Fruit fly (Drosophila melanogaster) whole organism, prepupa: Measurements from ENCODE around the gene Ranbp16.
A peak's percentile ranks its signal among the peaks of the same experiment; 100 is the strongest.

Experiments used
- Blimp-1 ChIP-seq: fragments of 200-800 bp; sonication (Bioruptor generic); optimal IDR thresholded peaks from 3 replicates; lab custom pipeline; 2017; ENCODE audit warnings: missing biosample characterization, missing genetic modification characterization, mild to moderate bottlenecking, moderate library complexity, missing genetic modification reagents
- CG10669 ChIP-seq: fragments of 200-800 bp; sonication (Bioruptor generic); optimal IDR thresholded peaks from 3 replicates; lab custom pipeline; 2018; ENCODE audit warnings: missing biosample characterization, mild to moderate bottlenecking, missing genetic modification characterization, moderate library complexity
- CG11294 ChIP-seq: fragments of 200-800 bp; sonication (Bioruptor generic); IDR thresholded peaks from 2 replicates; pipeline ENCODE4 v1.3.6; 2022; ENCODE audit warnings: missing biosample characterization, missing genetic modification characterization
- CG11762 ChIP-seq: fragments of 200-800 bp; sonication (Bioruptor generic); optimal IDR thresholded peaks from 3 replicates; lab custom pipeline; 2016; ENCODE audit warnings: missing biosample characterization, missing genetic modification characterization; ENCODE audit not compliant: insufficient read depth
- CG11902 ChIP-seq: fragments of 200-800 bp; sonication (Bioruptor generic); optimal IDR thresholded peaks from 3 replicates; lab custom pipeline; 2016; ENCODE audit warnings: missing biosample characterization, missing genetic modification characterization
- CG15336 ChIP-seq: fragments of 200-800 bp; sonication (Bioruptor generic); IDR thresholded peaks from 2 replicates; pipeline ENCODE4 v1.3.6; 2022; ENCODE audit warnings: missing biosample characterization, missing genetic modification characterization
- CG32006 ChIP-seq: fragments of 200-800 bp; sonication (Bioruptor generic); optimal IDR thresholded peaks from 3 replicates; lab custom pipeline; 2017; ENCODE audit warnings: missing biosample characterization, mild to moderate bottlenecking, missing genetic modification characterization
- CG3919 ChIP-seq: fragments of 200-800 bp; sonication (Bioruptor generic); optimal IDR thresholded peaks from 3 replicates; lab custom pipeline; 2016; ENCODE audit warnings: missing biosample characterization, missing genetic modification characterization
- CG6276 ChIP-seq: fragments of 200-800 bp; sonication (Bioruptor generic); optimal IDR thresholded peaks from 2 replicates; lab custom pipeline; 2017; ENCODE audit warnings: missing biosample characterization, mild to moderate bottlenecking, missing genetic modification characterization
- CG6808 ChIP-seq: fragments of 200-800 bp; sonication (Bioruptor generic); optimal IDR thresholded peaks from 3 replicates; lab custom pipeline; 2017; ENCODE audit warnings: missing biosample characterization, missing genetic modification characterization, mild to moderate bottlenecking, moderate library complexity, missing genetic modification reagents
- CG6854 ChIP-seq: fragments of 200-800 bp; sonication (Bioruptor generic); optimal IDR thresholded peaks from 2 replicates; lab custom pipeline; 2017; ENCODE audit warnings: missing biosample characterization, mild to moderate bottlenecking, missing genetic modification characterization
- CG8119 ChIP-seq: fragments of 200-800 bp; sonication (Bioruptor generic); IDR thresholded peaks from 3 replicates; pipeline ENCODE4 v1.3.6; 2022; ENCODE audit warnings: missing biosample characterization, missing genetic modification characterization
- CG8319 ChIP-seq: fragments of 200-800 bp; sonication (Bioruptor generic); optimal IDR thresholded peaks from 3 replicates; lab custom pipeline; 2016; ENCODE audit warnings: missing biosample characterization, missing genetic modification characterization
- CG8632 ChIP-seq: fragments of 200-800 bp; sonication (Bioruptor generic); optimal IDR thresholded peaks from 3 replicates; lab custom pipeline; 2016; ENCODE audit warnings: missing biosample characterization, missing genetic modification characterization
- Eip78C ChIP-seq: fragments of 200-800 bp; sonication (Bioruptor generic); peaks from one replicate; lab custom pipeline; 2016; ENCODE audit warnings: missing biosample characterization, missing genetic modification characterization
- Ets21C ChIP-seq: fragments of 200-800 bp; sonication (Bioruptor generic); optimal IDR thresholded peaks from 3 replicates; lab custom pipeline; 2016; ENCODE audit warnings: missing biosample characterization, missing genetic modification characterization
- Ets96B ChIP-seq: fragments of 200-800 bp; optimal IDR thresholded peaks from 2 replicates; lab custom pipeline; 2019; ENCODE audit warnings: missing biosample characterization, mild to moderate bottlenecking, missing genetic modification characterization, moderate library complexity
- Gug ChIP-seq: fragments of 200-800 bp; sonication (Bioruptor generic); IDR thresholded peaks from 2 replicates; pipeline ENCODE4 v1.3.6; 2022; ENCODE audit warnings: missing biosample characterization, missing genetic modification characterization
- Hr38 ChIP-seq: sonication (Bioruptor generic); optimal IDR thresholded peaks from 2 replicates; lab custom pipeline; 2016; ENCODE audit warnings: missing biosample characterization, missing genetic modification characterization
- Hr39 ChIP-seq: fragments of 200-800 bp; sonication (Bioruptor generic); optimal IDR thresholded peaks from 2 replicates; lab custom pipeline; 2016; ENCODE audit warnings: missing biosample characterization, missing genetic modification characterization
- Lpt ChIP-seq: fragments of 200-800 bp; sonication (Bioruptor generic); optimal IDR thresholded peaks from 3 replicates; lab custom pipeline; 2016; ENCODE audit warnings: missing biosample characterization, missing genetic modification characterization
- Met ChIP-seq: fragments of 200-800 bp; sonication (Bioruptor generic); optimal IDR thresholded peaks from 3 replicates; lab custom pipeline; 2016; ENCODE audit warnings: missing biosample characterization, missing genetic modification characterization
- OdsH ChIP-seq: fragments of 200-800 bp; sonication (Bioruptor generic); optimal IDR thresholded peaks from 3 replicates; lab custom pipeline; 2016; ENCODE audit warnings: missing biosample characterization, missing genetic modification characterization
- Sox102F ChIP-seq: fragments of 200-800 bp; sonication (Bioruptor generic); optimal IDR thresholded peaks from 2 replicates; lab custom pipeline; 2016; ENCODE audit warnings: missing biosample characterization, mild to moderate bottlenecking, missing genetic modification characterization
- Sox14 ChIP-seq: fragments of 200-800 bp; sonication (Bioruptor generic); optimal IDR thresholded peaks from 3 replicates; lab custom pipeline; 2016; ENCODE audit warnings: missing biosample characterization, missing genetic modification characterization
- achi ChIP-seq: fragments of 200-800 bp; sonication (Bioruptor generic); optimal IDR thresholded peaks from 3 replicates; lab custom pipeline; 2016; ENCODE audit warnings: missing biosample characterization, missing genetic modification characterization
- acj6 ChIP-seq: fragments of 200-800 bp; sonication (Bioruptor generic); optimal IDR thresholded peaks from 3 replicates; lab custom pipeline; 2016; ENCODE audit warnings: missing biosample characterization, missing genetic modification characterization
- dac ChIP-seq: fragments of 200-800 bp; sonication (Bioruptor generic); optimal IDR thresholded peaks from 2 replicates; lab custom pipeline; 2017; ENCODE audit warnings: missing biosample characterization, mild to moderate bottlenecking, missing genetic modification characterization
- dsx ChIP-seq: fragments of 200-800 bp; optimal IDR thresholded peaks from 3 replicates; lab custom pipeline; 2019; ENCODE audit warnings: missing biosample characterization, mild to moderate bottlenecking, missing genetic modification characterization, moderate library complexity; ENCODE audit not compliant: poor library complexity, severe bottlenecking
- eg ChIP-seq: fragments of 200-800 bp; sonication (Bioruptor generic); IDR thresholded peaks from 3 replicates; pipeline ENCODE4 v1.3.6; 2022; ENCODE audit warnings: missing biosample characterization, missing genetic modification characterization
- fd59A ChIP-seq: fragments of 200-800 bp; sonication (Bioruptor generic); optimal IDR thresholded peaks from 2 replicates; lab custom pipeline; 2017; ENCODE audit warnings: missing biosample characterization, mild to moderate bottlenecking, missing genetic modification characterization, missing genetic modification reagents
- net ChIP-seq: fragments of 200-800 bp; sonication (Bioruptor generic); optimal IDR thresholded peaks from 3 replicates; lab custom pipeline; 2016; ENCODE audit warnings: missing biosample characterization, missing genetic modification characterization
- pdm3 ChIP-seq: fragments of 200-800 bp; sonication (Bioruptor generic); optimal IDR thresholded peaks from 3 replicates; lab custom pipeline; 2016; ENCODE audit warnings: missing biosample characterization, missing genetic modification characterization
- spab ChIP-seq: fragments of 200-800 bp; sonication (Bioruptor generic); optimal IDR thresholded peaks from 2 replicates; lab custom pipeline; 2017; ENCODE audit warnings: missing biosample characterization, mild to moderate bottlenecking, missing genetic modification characterization, missing genetic modification reagents
- ss ChIP-seq, 2 experiments: fragments of 200-800 bp; sonication (Bioruptor generic); optimal IDR thresholded peaks; 2 replicates in 1 of 2; 3 replicates in 1 of 2; lab custom pipeline; 2017 to 2018; ENCODE audit warnings: mild to moderate bottlenecking in 2 of 2, missing biosample characterization in 2 of 2, missing genetic modification characterization in 2 of 2, moderate library complexity in 1 of 2
- svp ChIP-seq: fragments of 200-800 bp; sonication (Bioruptor generic); peaks from one replicate; lab custom pipeline; 2016; ENCODE audit warnings: missing biosample characterization, missing genetic modification characterization

Gene Ranbp16

dm6 chrX:15973157-15973774 is 39.6 kb upstream of the Ranbp16 start, which contains the start of gene mmd:
Gene mmd (minus strand): TSS chrX:15973159.
- TF ChIP-seq Blimp-1 (GFP tag; lab: Kevin White, UChicago) = no peak
- TF ChIP-seq OdsH = no peak
- no peak for TF ChIP-seq CG32006
- no peak for TF ChIP-seq CG8319 (GFP tag; lab: Kevin White, UChicago)
- no peak for TF ChIP-seq Ets96B (tag; lab: Kevin White, UChicago)
- TF ChIP-seq fd59A (GFP tag; lab: Kevin White, UChicago) = no peak
- no peak for TF ChIP-seq ss (GFP tag; optimal IDR thresholded peaks at IDR 0.05; lab: Kevin White, UChicago)

DNA sequence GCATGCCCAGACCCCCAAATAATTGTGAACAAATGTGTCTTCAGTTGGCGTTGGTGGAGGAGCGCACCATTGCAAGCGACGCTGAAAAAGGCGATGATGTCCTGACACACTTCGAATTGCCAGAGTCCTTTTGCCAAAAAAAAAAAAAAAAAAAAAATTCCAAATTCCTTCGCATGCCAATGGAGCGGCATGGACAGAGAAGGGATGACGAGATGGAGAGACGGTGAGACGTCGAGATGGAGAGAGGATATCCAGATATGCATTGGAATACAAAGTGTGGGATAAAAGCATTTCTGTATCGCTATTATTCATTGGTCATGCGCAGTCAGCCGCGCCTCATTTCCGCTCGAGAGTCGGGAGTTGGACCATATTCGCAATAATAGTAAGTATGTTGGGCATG is 37.9 kb upstream of the Ranbp16 start:
- TF ChIP-seq svp (GFP tag; lab: Kevin White, UChicago) (peak; percentile 3), ss (GFP tag; optimal IDR thresholded peaks at IDR 0.05; lab: Kevin White, UChicago) (no peak)

dm6 chrX:15969577-15969976 is 35.9 kb upstream of the Ranbp16 start:
- TF ChIP-seq CG11294 = no peak
- TF ChIP-seq CG3919 (GFP tag; lab: Kevin White, UChicago) = no peak
- no peak for TF ChIP-seq achi (GFP tag; lab: Kevin White, UChicago)
- TF ChIP-seq Hr38 (GFP tag; lab: Kevin White, UChicago) = no peak
- TF ChIP-seq svp (GFP tag; lab: Kevin White, UChicago) = no peak
- TF ChIP-seq Ets96B (tag; lab: Kevin White, UChicago) = no peak
- TF ChIP-seq CG6808 (GFP tag; lab: Kevin White, UChicago) = no peak
- TF ChIP-seq acj6 = no peak
- TF ChIP-seq CG10669 = no peak

- no peak for TF ChIP-seq Hr39 (GFP tag; lab: Kevin White, UChicago)
- TF ChIP-seq CG11762 (GFP tag; lab: Kevin White, UChicago) = no peak
- TF ChIP-seq eg (GFP tag; lab: Robert Waterston, UW) = no peak
- no peak for TF ChIP-seq CG3919 (GFP tag; lab: Kevin White, UChicago)
- no peak for TF ChIP-seq Sox102F
- TF ChIP-seq CG15336 = no peak
- TF ChIP-seq dac (GFP tag; lab: Kevin White, UChicago) = no peak
- TF ChIP-seq fd59A (GFP tag; lab: Kevin White, UChicago) = no peak
- no peak for TF ChIP-seq CG6276
- no peak for TF ChIP-seq acj6
- no peak for TF ChIP-seq Ets96B (tag; lab: Kevin White, UChicago)
- no peak for TF ChIP-seq CG11902
- no peak for TF ChIP-seq Sox14 (GFP tag; lab: Kevin White, UChicago)
- TF ChIP-seq CG32006 = no peak
- no peak for TF ChIP-seq pdm3 (GFP tag; lab: Kevin White, UChicago)
- TF ChIP-seq Gug (GFP tag; lab: Robert Waterston, UW) = no peak
- TF ChIP-seq Lpt = no peak
- no peak for TF ChIP-seq CG8119 (GFP tag; lab: Robert Waterston, UW)
- TF ChIP-seq Ets21C (GFP tag; lab: Kevin White, UChicago) = no peak
Observed at dm6 chrX:15950056-15950455, 16.4 kb upstream of the Ranbp16 start.

dm6 chrX:15944735-15945323 is 11.2 kb upstream of the Ranbp16 start, which contains the start of gene Rrp47:
Gene Rrp47 (plus strand): TSS chrX:15944897.
- no peak for TF ChIP-seq Met (GFP tag; lab: Kevin White, UChicago)
- peak; percentile 28 for TF ChIP-seq Eip78C
- TF ChIP-seq Ets96B (tag; lab: Kevin White, UChicago) = no peak

DNA sequence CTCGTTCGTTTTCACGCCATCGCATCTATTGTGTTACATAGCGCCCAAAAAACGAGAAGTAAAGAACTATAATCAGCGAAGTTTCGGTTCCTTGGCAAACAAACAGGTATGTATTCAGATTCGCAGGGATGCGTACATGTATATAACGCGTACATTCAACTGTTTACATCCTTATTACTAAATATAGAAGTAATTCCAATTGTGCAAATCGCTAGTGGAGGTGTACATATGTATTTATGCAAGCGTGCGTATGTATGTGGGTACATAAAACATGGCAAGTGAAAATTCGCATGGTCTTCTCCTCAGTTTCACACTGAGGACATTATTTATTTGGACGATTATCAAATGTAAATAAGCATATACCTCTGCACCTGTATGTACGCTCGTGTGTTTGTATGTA is 7.9 kb upstream of the Ranbp16 start:
- no peak for TF ChIP-seq spab
- no peak for TF ChIP-seq CG11294
- TF ChIP-seq CG8632 (GFP tag; lab: Kevin White, UChicago) = no peak
- no peak for TF ChIP-seq CG6854 (GFP tag; lab: Kevin White, UChicago)
- TF ChIP-seq Sox14 (GFP tag; lab: Kevin White, UChicago) = no peak
- no peak for TF ChIP-seq dsx (GFP tag; lab: Kevin White, UChicago)
- TF ChIP-seq net (GFP tag; lab: Kevin White, UChicago) = no peak
- TF ChIP-seq, all 60 proteins: peak for 0
